Worm (Caenorhabditis elegans): ENCODE measurements around the gene wrt-5.

- TF ChIP-seq unc-86 (tag; optimal IDR thresholded peaks at IDR 0.05), result no peak
- TF ChIP-seq fkh-10 (GFP tag; optimal IDR thresholded peaks at IDR 0.05), result no peak
- no peak for TF ChIP-seq ceh-34 (tag; optimal IDR thresholded peaks at IDR 0.05)
- TF ChIP-seq pha-4 (tag; optimal IDR thresholded peaks at IDR 0.05), result no peak
- no peak for TF ChIP-seq hlh-30 (tag; optimal IDR thresholded peaks at IDR 0.05; ENCODE audit: insufficient read depth)
- TF ChIP-seq nhr-232 (tag; optimal IDR thresholded peaks at IDR 0.05), result no peak
- no peak for TF ChIP-seq unc-55 (GFP tag; optimal IDR thresholded peaks at IDR 0.05)
- no peak for TF ChIP-seq T23F11.4 (GFP tag; optimal IDR thresholded peaks at IDR 0.05)
- no peak for TF ChIP-seq ama-1 (optimal IDR thresholded peaks at IDR 0.05)
- TF ChIP-seq dve-1 (tag; optimal IDR thresholded peaks at IDR 0.05), result no peak
Measured at ce11 chrIV:4025923-4026322, 25.5 kb downstream of the wrt-5 start.
